Fruit fly (Drosophila melanogaster) ovary, adult (tissue): ENCODE results near the gene CG32237.

Source experiments
- CG17801 ChIP-seq: fragments of 200-800 bp; optimal IDR thresholded peaks from 2 replicates; lab custom pipeline; 2019; ENCODE audit warnings: missing biosample characterization, mild to moderate bottlenecking, missing genetic modification characterization, moderate library complexity; ENCODE audit not compliant: partially characterized antibody

The CG32237 gene

DNA sequence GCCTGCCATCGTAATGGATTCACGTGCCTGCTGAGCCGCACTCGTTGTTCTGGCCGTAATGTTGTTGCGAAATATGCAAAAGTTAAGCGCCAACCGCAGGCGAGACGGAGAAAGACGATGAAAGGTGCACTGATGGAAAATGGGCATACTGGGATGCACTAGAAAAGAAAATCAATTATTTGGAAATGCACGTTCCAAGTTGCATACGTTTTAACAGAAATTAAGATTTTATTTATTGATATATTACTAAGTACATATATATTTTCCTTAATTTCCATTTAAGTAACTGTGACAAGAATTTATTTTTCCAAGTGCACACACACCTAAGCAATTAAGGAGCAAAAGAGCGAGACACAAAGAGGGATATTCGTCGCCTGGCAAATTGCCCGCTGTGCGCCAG, 17.3 kb downstream of the CG32237 start:
- no peak for TF ChIP-seq CG17801 (GFP tag; lab: Kevin White, UChicago)

DNA sequence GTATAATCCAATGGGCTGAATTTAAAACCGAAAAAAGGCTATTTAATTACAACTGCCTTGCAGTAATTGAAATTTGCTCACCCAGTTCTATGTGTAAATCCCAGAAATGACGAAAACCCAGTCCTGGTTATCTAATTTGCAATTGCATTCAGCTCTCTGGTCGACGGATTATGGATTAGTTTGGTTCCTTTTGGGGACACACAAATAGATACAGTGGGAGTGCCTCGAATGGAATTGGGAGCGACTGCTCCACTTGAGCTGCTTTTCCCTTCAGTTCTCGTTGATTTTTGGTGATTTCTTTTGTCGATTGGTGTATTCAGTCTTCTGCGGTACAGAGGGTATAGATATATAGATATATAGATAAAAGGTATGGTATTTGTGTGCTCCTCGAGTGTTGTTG, 18.8 kb downstream of the CG32237 start, which contains the start of gene CG13708:
TSS of gene CG13708 (minus strand) at position 101 of the 400 bp plus-strand sequence.
- TF ChIP-seq CG17801 (GFP tag; lab: Kevin White, UChicago): no peak

DNA sequence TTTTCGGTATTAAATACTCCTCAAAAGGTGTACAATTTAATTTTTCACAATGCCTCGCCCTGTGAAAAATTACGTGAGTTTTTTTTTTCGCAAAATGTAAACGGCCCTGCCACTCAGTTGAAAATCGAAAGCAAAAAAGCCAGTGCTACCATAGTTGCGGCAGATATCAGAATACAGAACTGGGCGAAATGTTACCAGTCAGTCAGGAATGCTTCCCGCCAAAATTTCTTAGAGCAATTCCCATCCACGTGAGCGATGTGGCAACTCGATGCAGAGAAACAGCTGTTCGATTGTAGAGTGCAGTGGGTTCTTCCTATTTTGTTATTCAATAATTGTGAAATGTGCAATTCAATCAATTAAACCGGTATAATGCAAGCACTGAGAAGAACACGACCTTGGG, 26.7 kb downstream of the CG32237 start, which contains the start of the genes Dhc64C and LeuRS-m:
TSS of gene Dhc64C (minus strand) at position 104 of the 400 bp plus-strand sequence.
TSS of gene LeuRS-m (plus strand) at position 270 of the 400 bp plus-strand sequence.
- peak; percentile 36 for TF ChIP-seq CG17801 (GFP tag; lab: Kevin White, UChicago)

DNA sequence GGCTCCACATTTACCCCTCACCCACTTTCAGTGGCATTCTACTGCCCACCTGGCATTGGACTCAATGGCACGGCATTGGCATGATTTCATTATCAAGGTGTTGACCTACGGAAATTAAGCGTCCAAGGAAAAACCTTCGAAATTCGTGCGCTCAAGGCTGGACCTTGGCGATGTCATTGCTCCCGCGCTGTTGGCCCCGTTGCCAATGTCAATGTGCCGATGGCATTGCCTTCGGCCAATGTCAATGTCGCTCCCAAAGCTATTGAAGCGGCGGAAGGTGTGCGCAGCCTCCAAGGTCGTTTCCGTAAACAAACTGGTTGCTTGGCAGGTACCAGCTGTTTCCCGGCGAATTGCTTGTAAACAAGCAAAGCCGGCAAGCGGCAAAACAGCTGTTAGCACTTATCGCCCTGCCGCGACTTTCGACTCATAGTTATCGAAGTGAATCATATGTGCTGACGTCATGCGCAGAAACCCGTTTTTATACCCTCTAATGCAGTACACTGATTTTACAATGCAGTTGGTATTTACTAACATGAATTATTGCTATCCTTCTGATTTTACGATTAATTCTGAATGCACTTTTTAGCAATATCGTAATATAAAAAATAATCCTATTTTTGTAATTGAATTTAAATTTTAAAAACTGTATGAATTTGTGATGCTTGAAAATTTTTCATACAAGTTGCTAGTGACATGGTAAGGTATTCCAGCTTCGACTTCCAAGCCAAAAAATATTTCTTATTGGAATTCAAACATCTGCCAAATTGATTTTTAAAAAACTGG, 27.7 kb downstream of the CG32237 start:
- TF ChIP-seq CG17801 (GFP tag; lab: Kevin White, UChicago): peak; percentile 88

DNA sequence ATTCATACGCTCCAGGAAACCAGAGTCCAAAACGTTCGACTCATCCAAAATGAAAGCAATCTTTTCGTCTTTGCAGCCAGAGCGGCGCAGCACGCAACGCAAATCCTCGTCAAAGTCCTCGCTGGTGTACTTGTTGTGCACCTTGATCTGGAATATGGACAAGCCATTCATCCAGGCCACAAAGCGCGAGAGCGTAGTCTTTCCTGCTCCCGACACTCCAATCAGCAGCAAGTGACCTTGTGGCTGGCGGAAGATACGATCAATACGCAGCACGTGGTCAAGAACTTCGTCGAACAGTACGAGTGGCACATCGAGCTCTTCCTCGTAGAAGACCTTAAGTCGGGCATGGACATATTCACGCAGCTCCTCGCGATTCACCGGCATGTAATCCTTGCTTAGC, 38.1 kb downstream of the CG32237 start:
- no peak for TF ChIP-seq CG17801 (GFP tag; lab: Kevin White, UChicago)

DNA sequence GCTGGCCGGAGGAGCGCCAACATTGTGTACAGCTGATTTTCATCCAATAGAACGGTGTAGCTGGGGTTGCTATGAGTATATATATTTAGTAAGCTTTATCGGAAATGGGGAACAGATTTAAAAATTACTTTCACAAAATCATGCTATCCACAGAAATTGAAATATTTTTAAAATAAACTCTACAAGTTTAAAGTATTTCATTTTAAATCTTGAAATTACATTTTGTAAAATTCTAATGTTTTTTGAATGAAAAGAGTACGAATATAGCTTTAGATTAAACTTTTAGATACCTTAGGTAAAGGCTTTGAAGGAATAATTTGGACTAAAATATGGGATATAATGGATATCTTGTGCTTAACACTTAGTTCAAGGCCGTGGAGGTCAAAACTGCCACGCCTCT, 45.0 kb downstream of the CG32237 start, which contains the start of gene CG18808:
TSS of gene CG18808 (minus strand) at position 101 of the 400 bp plus-strand sequence.
- no peak for TF ChIP-seq CG17801 (GFP tag; lab: Kevin White, UChicago)

DNA sequence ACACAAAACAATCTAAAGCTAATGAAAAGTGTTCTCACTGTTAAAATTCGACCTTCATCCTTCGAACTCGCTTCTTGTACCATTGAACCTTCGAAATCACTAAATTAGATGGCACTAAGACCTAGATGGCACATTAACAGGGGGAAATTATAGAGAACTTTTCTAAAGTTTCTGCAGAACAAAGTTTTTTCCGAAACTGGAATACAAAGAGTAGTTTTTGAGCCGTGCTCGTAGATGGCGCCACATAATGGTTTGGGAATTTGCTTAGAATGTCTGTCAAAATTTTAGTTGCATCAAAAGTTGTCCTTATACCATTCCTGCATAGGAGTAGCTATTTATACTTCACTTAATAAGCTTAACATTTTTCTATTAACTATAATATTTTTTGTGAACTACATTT, 46.5 kb downstream of the CG32237 start:
- no peak for TF ChIP-seq CG17801 (GFP tag; lab: Kevin White, UChicago)

DNA sequence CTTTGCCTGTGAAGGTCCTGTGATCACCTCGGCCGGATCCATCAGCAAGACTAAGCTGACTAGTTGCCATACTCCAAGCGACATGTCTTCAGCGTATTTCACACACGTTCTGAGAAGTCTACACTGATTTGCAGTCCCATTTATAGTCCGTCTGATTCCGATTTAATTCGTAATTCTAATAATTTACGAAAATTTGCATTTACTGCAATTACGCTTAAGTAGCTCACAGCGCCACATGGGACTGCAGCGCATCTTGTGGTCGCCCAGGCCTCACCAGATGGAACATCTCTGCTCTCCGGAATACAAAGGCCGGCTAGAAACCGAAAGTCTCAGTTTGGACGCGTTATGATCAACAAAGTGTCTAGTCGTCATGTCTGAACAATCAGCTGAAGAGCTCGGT, 47.1 kb downstream of the CG32237 start, which contains the start of gene CG7509:
TSS of gene CG7509 (minus strand) at position 101 of the 400 bp plus-strand sequence.
- TF ChIP-seq CG17801 (GFP tag; lab: Kevin White, UChicago): no peak

DNA sequence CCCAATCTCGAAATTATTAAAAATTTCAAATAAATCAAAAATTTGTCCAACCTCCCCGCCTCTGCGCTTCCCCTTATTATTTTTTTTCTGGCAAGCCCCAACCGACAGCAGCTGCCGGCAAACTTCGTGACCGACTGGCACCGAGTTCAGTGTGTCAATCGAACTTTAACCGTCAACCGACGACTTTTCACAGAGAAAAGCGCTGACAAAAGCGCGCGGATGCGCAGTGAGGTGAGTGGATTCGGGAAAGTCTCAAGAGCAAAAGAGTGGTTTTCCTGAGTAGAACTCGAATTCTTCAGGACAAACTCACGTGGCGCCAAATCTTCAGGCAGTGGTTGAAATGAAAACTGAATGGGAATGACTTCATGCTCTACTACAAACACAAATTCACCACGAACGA, 51.6 kb downstream of the CG32237 start:
- no peak for TF ChIP-seq CG17801 (GFP tag; lab: Kevin White, UChicago)
